Worm (Caenorhabditis elegans): Measurements from ENCODE around the gene W05B10.3.

W05B10.3 gene

DNA sequence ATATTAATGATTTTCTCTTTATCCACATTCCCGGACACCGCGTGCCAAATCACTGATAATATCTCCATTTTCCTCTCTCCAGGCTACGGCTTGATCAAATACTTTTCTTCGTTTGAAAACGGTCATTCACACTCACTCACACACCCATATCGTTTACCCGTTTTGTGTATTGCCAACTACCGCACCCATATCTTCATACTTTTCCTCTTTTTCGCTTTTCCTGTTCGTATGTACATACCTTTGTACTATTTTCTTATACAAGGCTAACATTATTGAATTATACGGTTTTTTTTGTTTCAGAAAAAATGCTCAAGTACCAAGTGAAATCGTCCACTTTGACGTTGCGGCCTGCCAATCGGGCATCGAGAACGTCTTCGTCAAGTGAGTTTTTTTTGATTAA, 6.4 kb upstream of the W05B10.3 start, which contains the start of gene W05B10.4:
Gene W05B10.4 (plus strand): TSS at position 301 of the 400 bp plus-strand sequence.
- no peak for TF ChIP-seq hmg-4 (GFP tag; optimal IDR thresholded peaks at IDR 0.05)
- TF ChIP-seq ama-1 (optimal IDR thresholded peaks at IDR 0.05), result no peak
- no peak for TF ChIP-seq scrt-1 (GFP tag; IDR thresholded peaks at IDR 0.05)
- TF ChIP-seq B0310.2 (tag; optimal IDR thresholded peaks at IDR 0.05), result no peak
- TF ChIP-seq ets-7 (tag; optimal IDR thresholded peaks at IDR 0.05), result no peak
- TF ChIP-seq tbx-11 (GFP tag; IDR thresholded peaks at IDR 0.05), result no peak
- no peak for TF ChIP-seq hmbx-1 (tag; optimal IDR thresholded peaks at IDR 0.05)
- no peak for TF ChIP-seq hnd-1 (tag; optimal IDR thresholded peaks at IDR 0.05)
- TF ChIP-seq ceh-13 (GFP tag; optimal IDR thresholded peaks at IDR 0.05), result no peak
- no peak for TF ChIP-seq F13C5.2 (tag; optimal IDR thresholded peaks at IDR 0.05)
- TF ChIP-seq aly-1 (tag; optimal IDR thresholded peaks at IDR 0.05), result no peak
- no peak for TF ChIP-seq flt-1 (GFP tag; IDR thresholded peaks at IDR 0.05)
- no peak for TF ChIP-seq sea-1 (GFP tag; conservative IDR thresholded peaks at IDR 0.05)
- TF ChIP-seq tra-4 (tag; optimal IDR thresholded peaks at IDR 0.05), result no peak
- TF ChIP-seq ceh-36 (tag; optimal IDR thresholded peaks at IDR 0.05), result no peak
- no peak for TF ChIP-seq pes-1 (GFP tag; IDR thresholded peaks at IDR 0.05)
- TF ChIP-seq tbx-37 (GFP tag; conservative IDR thresholded peaks at IDR 0.05), result no peak

DNA sequence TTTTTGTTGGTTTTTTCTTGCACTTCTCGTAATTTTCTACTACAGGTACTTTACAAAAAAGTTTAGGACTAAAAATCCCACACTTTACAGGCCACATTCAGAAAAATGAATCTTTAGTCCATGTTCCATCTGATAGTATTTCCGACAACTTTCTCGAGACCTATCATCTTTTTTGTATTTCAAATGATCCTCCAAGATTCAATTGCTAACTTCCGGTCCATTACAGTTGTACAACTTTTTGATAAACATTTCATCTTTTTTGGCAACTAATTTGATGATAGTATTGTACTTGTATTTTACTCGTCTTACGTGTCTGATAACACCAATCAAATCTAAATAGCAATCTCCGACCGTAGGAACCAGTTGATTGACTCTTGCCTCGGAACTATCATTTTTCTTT, 5.9 kb upstream of the W05B10.3 start:
- TF ChIP-seq flt-1 (GFP tag; IDR thresholded peaks at IDR 0.05) (no peak), tbx-11 (GFP tag; IDR thresholded peaks at IDR 0.05) (no peak), hnd-1 (tag; optimal IDR thresholded peaks at IDR 0.05) (no peak), B0310.2 (tag; optimal IDR thresholded peaks at IDR 0.05) (no peak), F13C5.2 (tag; optimal IDR thresholded peaks at IDR 0.05) (no peak), pes-1 (GFP tag; IDR thresholded peaks at IDR 0.05) (no peak), scrt-1 (GFP tag; IDR thresholded peaks at IDR 0.05) (no peak), ets-7 (tag; optimal IDR thresholded peaks at IDR 0.05) (no peak), ceh-13 (GFP tag; optimal IDR thresholded peaks at IDR 0.05) (no peak), aly-1 (tag; optimal IDR thresholded peaks at IDR 0.05) (no peak), sea-1 (GFP tag; conservative IDR thresholded peaks at IDR 0.05) (no peak), ama-1 (optimal IDR thresholded peaks at IDR 0.05) (no peak)

DNA sequence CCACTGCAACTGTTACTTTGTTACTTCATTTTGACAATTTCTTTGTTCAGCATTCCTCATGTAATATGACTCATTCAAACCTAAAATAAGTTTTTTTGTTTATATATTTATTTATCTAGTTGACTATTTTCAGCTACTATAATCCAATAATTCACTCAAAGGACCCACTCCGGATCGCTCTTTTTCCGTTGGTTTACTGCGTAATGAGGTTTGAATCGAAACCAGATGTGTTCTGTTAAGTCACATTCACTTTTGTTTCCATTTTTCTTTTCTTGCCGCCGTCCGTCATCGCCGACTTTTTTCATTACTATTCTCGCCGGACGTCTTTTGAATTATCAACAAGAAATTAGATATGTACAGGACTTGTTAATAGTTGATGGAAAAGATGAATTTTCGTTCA, 1.9 kb upstream of the W05B10.3 start:
- TF ChIP-seq hnd-1 (tag; optimal IDR thresholded peaks at IDR 0.05) (no peak), hmg-4 (GFP tag; optimal IDR thresholded peaks at IDR 0.05) (no peak), F13C5.2 (tag; optimal IDR thresholded peaks at IDR 0.05) (no peak), tbx-37 (GFP tag; conservative IDR thresholded peaks at IDR 0.05) (no peak), ama-1 (optimal IDR thresholded peaks at IDR 0.05) (no peak)

DNA sequence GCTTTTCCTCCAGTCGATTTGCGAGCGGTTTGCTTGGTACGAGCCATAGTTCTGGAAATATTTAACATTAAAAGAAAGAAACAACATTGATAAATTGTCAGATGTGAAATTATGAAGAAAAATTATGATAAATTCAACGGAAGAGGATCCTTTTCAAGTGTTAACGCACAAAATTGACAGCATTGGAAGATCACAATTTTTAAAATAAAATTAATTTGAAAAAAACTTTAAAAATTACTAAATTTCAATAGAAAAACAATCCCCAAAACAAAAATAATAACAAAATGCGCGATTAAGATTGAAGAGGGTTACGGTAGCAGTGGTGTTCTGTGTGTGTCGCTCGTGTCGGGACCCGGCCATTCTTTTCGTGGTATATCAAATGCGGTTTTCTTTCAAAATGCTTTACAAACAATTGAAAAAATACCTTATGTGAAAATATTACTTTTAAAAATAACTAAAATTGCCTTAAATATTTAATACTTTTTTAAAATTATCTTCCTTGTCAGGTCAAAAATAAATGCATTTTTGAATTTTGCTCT, 1.2 kb downstream of the W05B10.3 start, which contains the start of gene his-74:
Gene his-74 (minus strand): TSS at position 51 of the 539 bp plus-strand sequence.
- TF ChIP-seq sea-1 (GFP tag; conservative IDR thresholded peaks at IDR 0.05) (no peak), hmbx-1 (tag; optimal IDR thresholded peaks at IDR 0.05) (no peak), tbx-37 (GFP tag; conservative IDR thresholded peaks at IDR 0.05) (no peak), hnd-1 (tag; optimal IDR thresholded peaks at IDR 0.05) (no peak), tra-4 (tag; optimal IDR thresholded peaks at IDR 0.05) (no peak), hmg-4 (GFP tag; optimal IDR thresholded peaks at IDR 0.05) (no peak), ceh-13 (GFP tag; optimal IDR thresholded peaks at IDR 0.05) (no peak), ama-1 (optimal IDR thresholded peaks at IDR 0.05) (no peak), ceh-36 (tag; optimal IDR thresholded peaks at IDR 0.05) (no peak), ets-7 (tag; optimal IDR thresholded peaks at IDR 0.05) (no peak), flt-1 (GFP tag; IDR thresholded peaks at IDR 0.05) (no peak), pes-1 (GFP tag; IDR thresholded peaks at IDR 0.05) (no peak), scrt-1 (GFP tag; IDR thresholded peaks at IDR 0.05) (no peak), tbx-11 (GFP tag; IDR thresholded peaks at IDR 0.05) (no peak), B0310.2 (tag; optimal IDR thresholded peaks at IDR 0.05) (no peak), aly-1 (tag; optimal IDR thresholded peaks at IDR 0.05) (no peak), F13C5.2 (tag; optimal IDR thresholded peaks at IDR 0.05) (no peak)

DNA sequence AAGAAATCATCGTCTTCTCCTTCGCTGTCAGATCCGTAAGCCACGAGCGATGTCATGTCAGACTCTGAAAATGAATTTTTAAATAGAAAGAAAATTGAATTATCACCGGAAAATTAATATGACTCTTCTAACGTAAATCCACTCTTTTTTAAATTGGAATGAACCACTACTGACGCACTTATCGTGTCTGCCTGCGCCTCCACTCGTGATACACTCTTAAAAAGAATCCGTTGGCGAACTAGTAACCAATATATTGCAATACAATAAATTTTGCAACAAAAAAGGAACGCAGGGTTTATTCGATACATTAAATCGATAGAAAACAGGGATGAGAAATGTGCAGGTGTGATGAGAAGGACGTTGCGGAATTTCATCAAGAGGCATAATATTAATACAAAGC, 2.1 kb downstream of the W05B10.3 start, which contains the start of gene ccch-3:
Gene ccch-3 (minus strand): TSS at position 262 of the 400 bp plus-strand sequence.
- TF ChIP-seq hmg-4 (GFP tag; optimal IDR thresholded peaks at IDR 0.05) (no peak), tbx-11 (GFP tag; IDR thresholded peaks at IDR 0.05) (no peak), B0310.2 (tag; optimal IDR thresholded peaks at IDR 0.05) (no peak), scrt-1 (GFP tag; IDR thresholded peaks at IDR 0.05) (no peak), sea-1 (GFP tag; conservative IDR thresholded peaks at IDR 0.05) (no peak), ets-7 (tag; optimal IDR thresholded peaks at IDR 0.05) (no peak), tra-4 (tag; optimal IDR thresholded peaks at IDR 0.05) (no peak), F13C5.2 (tag; optimal IDR thresholded peaks at IDR 0.05) (no peak), aly-1 (tag; optimal IDR thresholded peaks at IDR 0.05) (no peak), ama-1 (optimal IDR thresholded peaks at IDR 0.05) (no peak), ceh-13 (GFP tag; optimal IDR thresholded peaks at IDR 0.05) (no peak), tbx-37 (GFP tag; conservative IDR thresholded peaks at IDR 0.05) (no peak), ceh-36 (tag; optimal IDR thresholded peaks at IDR 0.05) (no peak), hnd-1 (tag; optimal IDR thresholded peaks at IDR 0.05) (no peak), pes-1 (GFP tag; IDR thresholded peaks at IDR 0.05) (no peak), hmbx-1 (tag; optimal IDR thresholded peaks at IDR 0.05) (no peak), flt-1 (GFP tag; IDR thresholded peaks at IDR 0.05) (no peak)

DNA sequence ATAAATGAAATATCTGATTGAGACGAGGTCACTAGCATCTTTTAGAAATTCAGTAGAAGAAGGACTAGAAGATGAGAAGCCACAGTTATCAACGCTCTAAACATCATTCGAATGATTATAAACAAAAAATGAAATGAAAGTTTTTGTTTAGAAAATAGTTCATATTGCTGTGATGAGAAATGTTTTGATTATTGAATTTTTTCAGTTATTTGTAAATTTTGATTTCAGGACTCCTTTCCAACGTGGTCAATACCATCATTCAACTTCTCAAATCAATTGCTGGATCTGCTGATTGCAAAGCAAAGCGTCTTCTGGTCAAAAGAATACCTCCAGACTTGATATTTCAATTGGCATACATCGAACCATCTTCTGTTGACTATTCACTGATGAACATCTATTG, 3.4 kb downstream of the W05B10.3 start, which contains the start of gene W05B10.6:
Gene W05B10.6 (minus strand): TSS at position 101 of the 400 bp plus-strand sequence.
- TF ChIP-seq ama-1 (optimal IDR thresholded peaks at IDR 0.05) (no peak), pes-1 (GFP tag; IDR thresholded peaks at IDR 0.05) (no peak), ceh-13 (GFP tag; optimal IDR thresholded peaks at IDR 0.05) (no peak), ceh-36 (tag; optimal IDR thresholded peaks at IDR 0.05) (no peak), hmg-4 (GFP tag; optimal IDR thresholded peaks at IDR 0.05) (no peak), tra-4 (tag; optimal IDR thresholded peaks at IDR 0.05) (no peak), aly-1 (tag; optimal IDR thresholded peaks at IDR 0.05) (no peak), hmbx-1 (tag; optimal IDR thresholded peaks at IDR 0.05) (no peak), tbx-11 (GFP tag; IDR thresholded peaks at IDR 0.05) (no peak), scrt-1 (GFP tag; IDR thresholded peaks at IDR 0.05) (no peak), flt-1 (GFP tag; IDR thresholded peaks at IDR 0.05) (no peak), hnd-1 (tag; optimal IDR thresholded peaks at IDR 0.05) (no peak), F13C5.2 (tag; optimal IDR thresholded peaks at IDR 0.05) (no peak), tbx-37 (GFP tag; conservative IDR thresholded peaks at IDR 0.05) (no peak), sea-1 (GFP tag; conservative IDR thresholded peaks at IDR 0.05) (no peak), B0310.2 (tag; optimal IDR thresholded peaks at IDR 0.05) (no peak), ets-7 (tag; optimal IDR thresholded peaks at IDR 0.05) (no peak)

DNA sequence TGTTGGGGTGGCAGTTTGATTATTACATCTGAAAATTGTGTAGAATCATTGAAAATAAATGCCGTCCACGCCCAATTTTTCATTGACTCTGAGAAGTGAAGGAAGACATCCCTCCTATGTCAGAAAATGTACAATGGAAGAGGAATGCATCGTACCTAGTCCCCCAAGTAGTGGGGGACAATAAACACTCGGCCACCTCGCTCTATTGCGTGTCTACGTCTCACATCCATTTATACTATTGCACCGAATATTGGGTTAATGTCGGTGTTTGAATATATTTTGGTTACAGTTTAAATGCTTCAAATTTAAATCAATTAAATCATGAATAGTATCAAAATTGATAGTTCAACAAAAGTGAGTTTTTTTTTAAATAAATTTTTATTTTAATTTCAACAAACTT, 11.9 kb downstream of the W05B10.3 start, which contains the start of gene lin-25:
Gene lin-25 (plus strand): TSS at position 290 of the 400 bp plus-strand sequence.
- no peak for TF ChIP-seq scrt-1 (GFP tag; IDR thresholded peaks at IDR 0.05)
- TF ChIP-seq F13C5.2 (tag; optimal IDR thresholded peaks at IDR 0.05), result no peak
- TF ChIP-seq hmg-4 (GFP tag; optimal IDR thresholded peaks at IDR 0.05), result no peak
- no peak for TF ChIP-seq B0310.2 (tag; optimal IDR thresholded peaks at IDR 0.05)
- no peak for TF ChIP-seq sea-1 (GFP tag; conservative IDR thresholded peaks at IDR 0.05)
- TF ChIP-seq ceh-13 (GFP tag; optimal IDR thresholded peaks at IDR 0.05), result no peak
- TF ChIP-seq tbx-11 (GFP tag; IDR thresholded peaks at IDR 0.05), result no peak
- no peak for TF ChIP-seq aly-1 (tag; optimal IDR thresholded peaks at IDR 0.05)
- no peak for TF ChIP-seq tbx-37 (GFP tag; conservative IDR thresholded peaks at IDR 0.05)

Measured in whole organism, early embryonic.